Worm (Caenorhabditis elegans): Measurements from ENCODE around the gene K01A2.5.

ce11 chrII:305645-306044 is 4.6 kb downstream of the K01A2.5 start, which contains the start of gene col-69:
- TF ChIP-seq pha-4 (tag; optimal IDR thresholded peaks at IDR 0.05): no peak
- no peak for TF ChIP-seq nhr-237 (tag; optimal IDR thresholded peaks at IDR 0.05)

All from whole organism, mixed stage, embryonic.